Fruit fly (Drosophila melanogaster): ENCODE results near the gene CG13807.

CG13807 gene

dm6 chr3L:2237034-2237433 lies 25.7 kb upstream of the CG13807 start, which contains the start of gene CG9018 (continued):
- TF ChIP-seq exex (tag; optimal IDR thresholded peaks at IDR 0.05), result no peak
- TF ChIP-seq Stat92E (GFP tag; optimal IDR thresholded peaks at IDR 0.05), result peak in 1 of 3 experiments; percentile 9
- TF ChIP-seq CG15514 (GFP tag; optimal IDR thresholded peaks at IDR 0.05), result peak; percentile 48
- TF ChIP-seq amos (GFP tag; IDR thresholded peaks at IDR 0.05; ENCODE audit: partially characterized antibody), result 0 out of 2 replicates have a peak, but pooled peaks have one; percentile 21
- peak; percentile 41 for TF ChIP-seq CG12659 (GFP tag; optimal IDR thresholded peaks at IDR 0.05)
- peak; percentile 42 for TF ChIP-seq HmgD (GFP tag; optimal IDR thresholded peaks at IDR 0.05)
- TF ChIP-seq trem (tag; optimal IDR thresholded peaks at IDR 0.05), result peak; percentile 74
- peak; percentile 91 for TF ChIP-seq CG9797 (GFP tag; optimal IDR thresholded peaks at IDR 0.05)
- peak; percentile 32 for TF ChIP-seq p53 (GFP tag; optimal IDR thresholded peaks at IDR 0.05)
- TF ChIP-seq CG33213 (GFP tag; optimal IDR thresholded peaks at IDR 0.05), result peak; percentile 64
- TF ChIP-seq CG4730 (GFP tag; IDR thresholded peaks at IDR 0.05), result no peak
- no peak for TF ChIP-seq Trl (optimal IDR thresholded peaks at IDR 0.05)
- peak; percentile 25 for TF ChIP-seq Trl (GFP tag; optimal IDR thresholded peaks at IDR 0.05)
- TF ChIP-seq ttk (GFP tag; IDR thresholded peaks at IDR 0.05), result no peak
- TF ChIP-seq CTCF (GFP tag; optimal IDR thresholded peaks at IDR 0.05), result peak; percentile 96
- TF ChIP-seq CkIIα-i1 (GFP tag; IDR thresholded peaks at IDR 0.05), result no peak
- TF ChIP-seq nmo (GFP tag; optimal IDR thresholded peaks at IDR 0.05), result peak; percentile 72
- 0 out of 3 replicates have a peak, but pooled peaks have one; percentile 16 for TF ChIP-seq CG7963 (GFP tag; IDR thresholded peaks at IDR 0.05; ENCODE audit: partially characterized antibody)
- no peak for TF ChIP-seq Six4 (GFP tag; optimal IDR thresholded peaks at IDR 0.05)
- peak in 1 of 2 experiments; percentile 29 for TF ChIP-seq dpn (GFP tag; optimal IDR thresholded peaks at IDR 0.05)
- peak; percentile 79 for TF ChIP-seq Lhr (GFP tag; optimal IDR thresholded peaks at IDR 0.05)
- no peak for TF ChIP-seq dmrt99B (tag; optimal IDR thresholded peaks at IDR 0.05)
- no peak for TF ChIP-seq so (GFP tag; IDR thresholded peaks at IDR 0.05)
- TF ChIP-seq E2f2 (GFP tag; IDR thresholded peaks at IDR 0.05), result peak; percentile 99
- no peak for TF ChIP-seq schlank (tag; optimal IDR thresholded peaks at IDR 0.05)
- TF ChIP-seq CG2116 (GFP tag; optimal IDR thresholded peaks at IDR 0.05), result peak; percentile 68
- peak; percentile 72 for TF ChIP-seq Myb (GFP tag; optimal IDR thresholded peaks at IDR 0.05)
- peak; percentile 77 for TF ChIP-seq CG14710 (tag; optimal IDR thresholded peaks at IDR 0.05)
- no peak for TF ChIP-seq scrt (GFP tag; optimal IDR thresholded peaks at IDR 0.05)
- peak; percentile 34; the same call in 1 of the 3 replicates for TF ChIP-seq knrl (GFP tag; IDR thresholded peaks at IDR 0.05; ENCODE audit: partially characterized antibody)

- TF ChIP-seq Oaz (GFP tag; IDR thresholded peaks at IDR 0.05), result no peak
- TF ChIP-seq HLH4C (GFP tag; IDR thresholded peaks at IDR 0.05; ENCODE audit: partially characterized antibody), result no peak
- TF ChIP-seq CG4360 (GFP tag; IDR thresholded peaks at IDR 0.05), result no peak
- TF ChIP-seq GATAe (GFP tag; conservative IDR thresholded peaks at IDR 0.05), result peak; percentile 66
- no peak for TF ChIP-seq Elba2 (GFP tag; optimal IDR thresholded peaks at IDR 0.05)
- no peak for TF ChIP-seq abd-A (tag; optimal IDR thresholded peaks at IDR 0.05)
- no peak for TF ChIP-seq maf-S (GFP tag; optimal IDR thresholded peaks at IDR 0.05)
- no peak for TF ChIP-seq BtbVII (GFP tag; optimal IDR thresholded peaks at IDR 0.05)
- 0 out of 3 replicates have a peak, but pooled peaks have one; percentile 20 for TF ChIP-seq CG7963 (GFP tag; IDR thresholded peaks at IDR 0.05; ENCODE audit: partially characterized antibody)
- TF ChIP-seq Nf-YA (GFP tag; IDR thresholded peaks at IDR 0.05), result 0 out of 2 replicates have a peak, but pooled peaks have one; percentile 27
- TF ChIP-seq da (GFP tag; optimal IDR thresholded peaks at IDR 0.05), result no peak
- TF ChIP-seq Mrtf (GFP tag; IDR thresholded peaks at IDR 0.05), result no peak
- no peak for TF ChIP-seq slp2 (GFP tag; optimal IDR thresholded peaks at IDR 0.05)
- TF ChIP-seq row (GFP tag; IDR thresholded peaks at IDR 0.05), result 0 out of 3 replicates have a peak, but pooled peaks have one; percentile 1
- no peak for TF ChIP-seq pan (optimal IDR thresholded peaks at IDR 0.05)
- TF ChIP-seq pan (GFP tag; optimal IDR thresholded peaks at IDR 0.05 in 1 of 2, IDR thresholded peaks at IDR 0.05 in 1 of 2), result peak in 1 of 2 experiments; percentile 32
- no peak for TF ChIP-seq jumu (GFP tag; optimal IDR thresholded peaks at IDR 0.05)
- TF ChIP-seq Trl (optimal IDR thresholded peaks at IDR 0.05), result no peak
- TF ChIP-seq Trl (GFP tag; optimal IDR thresholded peaks at IDR 0.05), result no peak
- no peak for TF ChIP-seq CG10147 (GFP tag; optimal IDR thresholded peaks at IDR 0.05)
- no peak for TF ChIP-seq CG9876 (GFP tag; optimal IDR thresholded peaks at IDR 0.05)
- TF ChIP-seq CG32767 (GFP tag; IDR thresholded peaks at IDR 0.05), result no peak
- TF ChIP-seq sd (tag; optimal IDR thresholded peaks at IDR 0.05), result peak; percentile 14
- TF ChIP-seq Ets65A (GFP tag), result peak; percentile 28
These were observed 25.0 kb upstream of the CG13807 start, which contains the start of gene ACXD for dm6 chr3L:2237543-2238233. TSS of gene ACXD (plus strand) at chr3L:2237608.

All from whole organism, embryonic.